Fruit fly (Drosophila melanogaster) whole organism, embryonic: Measurements from ENCODE around the gene CG17230.
A peak's percentile ranks its signal among the peaks of the same experiment; 100 is the strongest.

Source experiments
- Ada2b ChIP-seq: fragments of 200-800 bp; sonication (Bioruptor generic); IDR thresholded peaks from 2 replicates; pipeline ENCODE4 v1.3.6; 2022; ENCODE audit warnings: missing biosample characterization, missing genetic modification characterization
- CG11398 ChIP-seq: fragments of 200-800 bp; sonication (Bioruptor generic); optimal IDR thresholded peaks from 2 replicates; lab custom pipeline; 2016; ENCODE audit warnings: missing biosample characterization, missing genetic modification characterization
- CG11695 ChIP-seq: fragments of 200-800 bp; sonication (Bioruptor generic); IDR thresholded peaks from 3 replicates; pipeline ENCODE4 v1.3.6; 2022; ENCODE audit warnings: missing biosample characterization, missing genetic modification characterization
- CG13894 ChIP-seq: fragments of 200-800 bp; sonication (Bioruptor generic); optimal IDR thresholded peaks from 3 replicates; lab custom pipeline; 2018; ENCODE audit warnings: missing biosample characterization, mild to moderate bottlenecking, missing genetic modification characterization, moderate library complexity
- CG14860 ChIP-seq: fragments of 200-800 bp; sonication (Bioruptor generic); IDR thresholded peaks from 3 replicates; pipeline ENCODE4 v1.3.6; 2022; ENCODE audit warnings: missing biosample characterization, missing genetic modification characterization; ENCODE audit not compliant: partially characterized antibody
- CG4404 ChIP-seq: fragments of 200-800 bp; sonication (Bioruptor generic); IDR thresholded peaks from 2 replicates; pipeline ENCODE4 v1.3.6; 2022; ENCODE audit warnings: missing biosample characterization, missing genetic modification characterization
- CG9609 ChIP-seq: fragments of 200-800 bp; sonication (Bioruptor generic); optimal IDR thresholded peaks from 3 replicates; lab custom pipeline; 2016; ENCODE audit warnings: missing biosample characterization, missing genetic modification characterization
- H15 ChIP-seq: fragments of 200-800 bp; sonication (Bioruptor generic); IDR thresholded peaks from 3 replicates; pipeline ENCODE4 v1.3.6; 2022; ENCODE audit warnings: missing biosample characterization, missing genetic modification characterization
- Med ChIP-seq: fragments of 200-800 bp; sonication (Bioruptor generic); peaks from one replicate; lab custom pipeline; 2016; ENCODE audit warnings: missing biosample characterization, missing genetic modification characterization, mild to moderate bottlenecking, inconsistent platforms, moderate library complexity
- btn ChIP-seq: fragments of 200-800 bp; sonication (Bioruptor generic); optimal IDR thresholded peaks from 2 replicates; lab custom pipeline; 2016; ENCODE audit warnings: missing biosample characterization, missing genetic modification characterization
- crc ChIP-seq: fragments of 200-800 bp; sonication (Bioruptor generic); optimal IDR thresholded peaks from 2 replicates; lab custom pipeline; 2016; ENCODE audit warnings: missing biosample characterization, missing genetic modification characterization
- eve ChIP-seq, 2 experiments: fragments of >200 bp; optimal IDR thresholded peaks; 2 replicates each; lab custom pipeline; 2017; ENCODE audit warnings: missing biosample characterization in 2 of 2, missing genetic modification characterization in 2 of 2
- psq ChIP-seq: fragments of 200-800 bp; sonication (Bioruptor generic); optimal IDR thresholded peaks from 2 replicates; lab custom pipeline; 2017; ENCODE audit warnings: missing biosample characterization, missing genetic modification characterization

DNA sequence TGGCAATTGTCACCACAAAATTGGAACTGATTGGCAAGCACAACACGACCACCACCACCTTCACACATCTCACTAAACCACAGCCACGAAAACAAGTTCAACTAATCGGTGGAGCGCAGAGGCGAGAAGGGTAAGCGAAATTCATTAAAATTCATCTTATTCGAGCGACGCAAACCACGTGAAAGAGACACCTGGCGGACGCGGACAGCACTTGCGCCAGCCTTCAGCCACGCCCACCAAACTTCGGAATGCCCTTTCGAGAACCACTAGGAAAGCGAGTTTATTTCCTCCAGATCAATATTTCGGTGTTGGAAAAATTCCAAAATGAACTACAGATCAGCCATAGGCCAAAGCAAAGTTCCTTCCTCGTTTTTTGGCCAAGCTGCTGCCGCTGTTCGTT lies 42.0 kb upstream of the CG17230 start:
- TF ChIP-seq psq, result no peak
- TF ChIP-seq CG11398 (GFP tag; lab: Kevin White, UChicago), result no peak
- no peak for TF ChIP-seq CG9609 (GFP tag; lab: Kevin White, UChicago)
- no peak for TF ChIP-seq CG13894 (tag; lab: Kevin White, UChicago)
- no peak for TF ChIP-seq Ada2b (GFP tag; lab: Robert Waterston, UW)
- TF ChIP-seq eve (GFP tag; optimal IDR thresholded peaks at IDR 0.05; lab: Kevin White, UChicago), result no peak
- no peak for TF ChIP-seq CG11695 (GFP tag; lab: Robert Waterston, UW)
- 0 out of 3 replicates have a peak, but pooled peaks have one; percentile 18 for TF ChIP-seq CG14860 (GFP tag; lab: Robert Waterston, UW)
- no peak for TF ChIP-seq btn (GFP tag; lab: Kevin White, UChicago)
- TF ChIP-seq H15 (GFP tag; lab: Robert Waterston, UW), result no peak
- TF ChIP-seq CG4404 (GFP tag; lab: Robert Waterston, UW), result no peak
- TF ChIP-seq Med, result no peak
- no peak for TF ChIP-seq crc (GFP tag; lab: Kevin White, UChicago)
